Worm (Caenorhabditis elegans) whole organism, late embryonic: ENCODE measurements around the gene otpl-7.
A peak's percentile ranks its signal among the peaks of the same experiment; 100 is the strongest.
"Not testable (repeated sequence)": the region's sequence is repeated elsewhere in the genome, so short reads cannot be mapped to it uniquely, and the experiment has no call there.

Experiments used
- C38D4.7 ChIP-seq: fragments of 200-800 bp; sonication (Bioruptor generic); optimal IDR thresholded peaks from 2 replicates; lab custom pipeline; 2018; ENCODE audit warnings: mild to moderate bottlenecking, missing genetic modification characterization, moderate library complexity, missing compliant biosample characterization
- K02D7.2 ChIP-seq: sonication (generic microtip); optimal IDR thresholded peaks from 2 replicates; lab custom pipeline; 2017; ENCODE audit warnings: mild to moderate bottlenecking, missing genetic modification characterization, missing compliant biosample characterization
- Y22D7AL.16 ChIP-seq: sonication (generic microtip); optimal IDR thresholded peaks from 2 replicates; lab custom pipeline; 2016; ENCODE audit warnings: missing genetic modification characterization, missing compliant biosample characterization
- ceh-19 ChIP-seq: fragments of 200-800 bp; sonication (Bioruptor generic); optimal IDR thresholded peaks from 2 replicates; lab custom pipeline; 2018; ENCODE audit warnings: mild to moderate bottlenecking, missing genetic modification characterization, missing compliant biosample characterization
- ceh-2 ChIP-seq: sonication (generic microtip); optimal IDR thresholded peaks from 2 replicates; lab custom pipeline; 2016; ENCODE audit warnings: missing genotype, missing genetic modification characterization, missing compliant biosample characterization
- ceh-22 ChIP-seq: sonication (generic microtip); optimal IDR thresholded peaks from 2 replicates; lab custom pipeline; 2017; ENCODE audit warnings: missing biosample characterization, missing genetic modification characterization
- ceh-30 ChIP-seq: fragments of 150-350 bp; optimal IDR thresholded peaks from 2 replicates; lab custom pipeline; 2014; ENCODE audit warnings: missing biosample characterization, missing genetic modification characterization
- ceh-31 ChIP-seq: sonication (generic microtip); optimal IDR thresholded peaks from 2 replicates; lab custom pipeline; 2016; ENCODE audit warnings: missing genetic modification characterization, missing compliant biosample characterization
- ceh-34 ChIP-seq: sonication (generic microtip); optimal IDR thresholded peaks from 2 replicates; lab custom pipeline; 2016; ENCODE audit warnings: mild to moderate bottlenecking, missing genetic modification characterization, missing compliant biosample characterization
- ets-4 ChIP-seq: sonication (generic microtip); optimal IDR thresholded peaks from 2 replicates; lab custom pipeline; 2016; ENCODE audit warnings: missing genetic modification characterization, missing compliant biosample characterization
- eyg-1 ChIP-seq: sonication (generic microtip); optimal IDR thresholded peaks from 2 replicates; lab custom pipeline; 2016; ENCODE audit warnings: missing genotype, missing genetic modification characterization, missing compliant biosample characterization
- hlh-30 ChIP-seq: sonication (generic microtip); optimal IDR thresholded peaks from 2 replicates; lab custom pipeline; 2017; ENCODE audit warnings: antibody characterized with exemption, missing genetic modification characterization, missing compliant biosample characterization; ENCODE audit not compliant: insufficient read depth
- hlh-8 ChIP-seq: sonication (generic microtip); optimal IDR thresholded peaks from 2 replicates; lab custom pipeline; 2016; ENCODE audit warnings: missing genotype, missing genetic modification characterization, missing compliant biosample characterization
- lin-11 ChIP-seq: fragments of 200-800 bp; sonication (Bioruptor generic); optimal IDR thresholded peaks from 2 replicates; lab custom pipeline; 2018; ENCODE audit warnings: mild to moderate bottlenecking, missing genetic modification characterization, missing compliant biosample characterization
- mec-3 ChIP-seq: sonication (generic microtip); optimal IDR thresholded peaks from 2 replicates; lab custom pipeline; 2016; ENCODE audit warnings: borderline replicate concordance, missing genetic modification characterization, missing compliant biosample characterization
- nfya-1 ChIP-seq: sonication (generic microtip); optimal IDR thresholded peaks from 2 replicates; lab custom pipeline; 2017; ENCODE audit warnings: missing genetic modification characterization, mild to moderate bottlenecking, missing compliant biosample characterization, antibody characterized with exemption, moderate library complexity
- nhr-232 ChIP-seq: sonication (generic microtip); optimal IDR thresholded peaks from 2 replicates; lab custom pipeline; 2016; ENCODE audit warnings: missing genetic modification characterization, missing compliant biosample characterization
- odd-2 ChIP-seq: sonication (generic microtip); optimal IDR thresholded peaks from 2 replicates; lab custom pipeline; 2017; ENCODE audit warnings: antibody characterized with exemption, mild to moderate bottlenecking, missing genetic modification characterization, missing compliant biosample characterization
- pat-9 ChIP-seq: fragments of 200-800 bp; sonication (Bioruptor generic); optimal IDR thresholded peaks from 2 replicates; lab custom pipeline; 2018; ENCODE audit warnings: mild to moderate bottlenecking, missing genetic modification characterization, moderate library complexity, missing compliant biosample characterization
- pax-1 ChIP-seq: fragments of 150-350 bp; optimal IDR thresholded peaks from 2 replicates; lab custom pipeline; 2014; ENCODE audit warnings: missing biosample characterization, missing genetic modification characterization
- pha-2 ChIP-seq: sonication (generic microtip); optimal IDR thresholded peaks from 2 replicates; lab custom pipeline; 2017; ENCODE audit warnings: mild to moderate bottlenecking, missing genetic modification characterization, missing compliant biosample characterization
- pha-4 ChIP-seq: fragments of 150-350 bp; optimal IDR thresholded peaks from 2 replicates; lab custom pipeline; 2018; ENCODE audit warnings: missing biosample characterization, missing genetic modification reagents, missing genetic modification characterization
- pqm-1 ChIP-seq: sonication (generic microtip); optimal IDR thresholded peaks from 2 replicates; lab custom pipeline; 2016; ENCODE audit warnings: missing genetic modification characterization, missing compliant biosample characterization
- ref-2 ChIP-seq: sonication (generic microtip); optimal IDR thresholded peaks from 2 replicates; lab custom pipeline; 2016; ENCODE audit warnings: missing genetic modification characterization, missing compliant biosample characterization
- sox-2 ChIP-seq: fragments of 200-800 bp; sonication (Bioruptor generic); IDR thresholded peaks from 2 replicates; pipeline ENCODE4 v1.3.6; 2022; ENCODE audit warnings: missing genetic modification reagents, missing genetic modification characterization, missing compliant biosample characterization
- sox-4 ChIP-seq: sonication (generic microtip); optimal IDR thresholded peaks from 2 replicates; lab custom pipeline; 2017; ENCODE audit warnings: mild to moderate bottlenecking, missing genetic modification characterization, inconsistent platforms, missing compliant biosample characterization
- unc-3 ChIP-seq, 2 experiments: fragments of 200-800 bp in 1 of 2; sonication (Bioruptor generic) in 1 of 2; sonication (generic microtip) in 1 of 2; conservative IDR thresholded peaks in 1 of 2; optimal IDR thresholded peaks in 1 of 2; 2 replicates each; pipeline versions ENCODE4 v1.3.6 to Lab custom; 2016 to 2022; ENCODE audit warnings: missing compliant biosample characterization in 2 of 2, missing genetic modification characterization in 2 of 2, missing genetic modification reagents in 1 of 2
- unc-42 ChIP-seq: sonication (generic microtip); optimal IDR thresholded peaks from 2 replicates; lab custom pipeline; 2016; ENCODE audit warnings: missing genotype, missing genetic modification characterization, missing compliant biosample characterization
- unc-55 ChIP-seq: sonication (generic microtip); optimal IDR thresholded peaks from 2 replicates; lab custom pipeline; 2017; ENCODE audit warnings: missing biosample characterization, missing genetic modification reagents, missing genetic modification characterization
- zip-5 ChIP-seq: sonication (generic microtip); optimal IDR thresholded peaks from 2 replicates; lab custom pipeline; 2016; ENCODE audit warnings: missing genetic modification characterization, missing compliant biosample characterization

otpl-7 gene

DNA sequence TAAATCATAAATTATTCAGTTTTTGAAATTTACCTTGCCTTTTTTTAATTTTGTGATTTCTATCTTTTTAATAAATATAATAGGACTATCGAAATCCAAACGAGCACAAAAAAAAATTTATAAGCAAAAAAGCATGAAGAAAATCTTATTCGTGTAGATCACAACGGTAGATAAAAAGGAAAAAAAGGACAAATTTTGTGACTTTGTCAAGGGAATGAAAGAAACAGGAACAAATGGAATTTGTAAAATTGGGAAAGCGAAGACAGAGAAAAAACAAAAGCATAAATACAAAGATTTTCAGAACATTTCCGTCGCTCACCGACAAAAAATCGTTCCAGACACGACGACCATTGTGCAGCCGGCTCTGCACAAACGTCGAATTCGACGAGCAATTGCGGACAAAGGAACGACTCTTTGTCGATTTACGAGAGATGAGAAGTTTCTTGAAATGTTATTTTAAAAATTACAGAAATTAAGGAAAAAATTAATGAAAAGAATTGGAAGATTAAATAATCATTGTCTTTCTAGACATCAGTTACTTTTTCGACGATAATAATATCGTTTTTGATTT, 2.4 kb upstream of the otpl-7 start, which contains the start of gene F45F2.10:
TSS of gene F45F2.10 (minus strand) at position 51 of the 571 bp plus-strand sequence.
- no peak for TF ChIP-seq ceh-22 (tag; lab: Kevin White, UChicago)
- peak; percentile 12; the same call in 1 of the 2 replicates for TF ChIP-seq sox-2 (GFP tag; lab: Robert Waterston, UW)

ce11 chrV:8525774-8526173, 4.5 kb downstream of the otpl-7 start, which contains the start of gene otpl-6:
Gene otpl-6, plus strand, starts transcription at chrV:8526074.
- TF ChIP-seq pax-1: no peak
- no peak for TF ChIP-seq unc-3 (GFP tag; conservative IDR thresholded peaks at IDR 0.05; lab: Robert Waterston, UW)
- TF ChIP-seq unc-3 (tag; optimal IDR thresholded peaks at IDR 0.05; lab: Kevin White, UChicago): no peak

- no peak for TF ChIP-seq odd-2
- no peak for TF ChIP-seq ets-4 (tag; lab: Kevin White, UChicago)
- no peak for TF ChIP-seq hlh-30
- TF ChIP-seq ceh-19 (GFP tag; lab: Kevin White, UChicago): no peak
- TF ChIP-seq pat-9 (tag; lab: Kevin White, UChicago): no peak
- TF ChIP-seq pha-2: no peak
- TF ChIP-seq zip-5: no peak
- no peak for TF ChIP-seq unc-42
- TF ChIP-seq lin-11 (tag; lab: Kevin White, UChicago): no peak
- TF ChIP-seq eyg-1: no peak
- no peak for TF ChIP-seq pqm-1
- no peak for TF ChIP-seq sox-4 (tag; lab: Kevin White, UChicago)
- TF ChIP-seq ceh-2 (tag; lab: Kevin White, UChicago): no peak
Observed at ce11 chrV:8529219-8529618, 7.9 kb downstream of the otpl-7 start, which contains the start of gene otpl-5. Gene otpl-5, plus strand, starts transcription at chrV:8529519.

DNA sequence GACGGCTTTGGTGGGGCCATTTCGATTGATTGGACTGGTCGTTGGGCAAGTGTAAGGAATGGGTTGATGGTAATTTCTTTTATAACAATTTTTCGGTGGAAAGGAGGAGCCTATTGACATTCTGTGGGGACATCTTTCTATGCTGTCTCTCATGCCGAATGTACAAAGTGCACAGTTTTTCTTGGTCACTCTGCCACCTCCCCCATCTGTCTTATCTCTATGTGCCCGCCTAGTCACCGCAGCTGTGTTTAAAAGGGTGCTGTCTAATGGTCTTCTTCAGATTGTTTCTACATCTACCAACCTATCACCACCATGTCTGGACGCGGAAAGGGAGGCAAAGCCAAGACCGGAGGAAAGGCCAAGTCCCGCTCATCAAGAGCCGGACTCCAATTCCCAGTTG, 11.8 kb downstream of the otpl-7 start, which contains the start of the genes his-8 and his-7:
TSS of gene his-8 (minus strand) at position 20 of the 400 bp plus-strand sequence.
TSS of gene his-7 (plus strand) at position 313 of the 400 bp plus-strand sequence.
- TF ChIP-seq Y22D7AL.16; ceh-34; ceh-2 (tag; lab: Kevin White, UChicago): not testable (repeated sequence)

- TF ChIP-seq pha-4 (tag; lab: Kevin White, UChicago): no peak
- no peak for TF ChIP-seq mec-3 (tag; lab: Kevin White, UChicago)
- TF ChIP-seq ceh-30 (tag; lab: Kevin White, UChicago): no peak
- no peak for TF ChIP-seq ceh-34
- no peak for TF ChIP-seq K02D7.2 (tag; lab: Kevin White, UChicago)
- TF ChIP-seq unc-55 (GFP tag; lab: Kevin White, UChicago): no peak
- TF ChIP-seq, all 69 proteins: peak for 0
Observed at ce11 chrV:8533916-8534315, 12.6 kb downstream of the otpl-7 start.

DNA sequence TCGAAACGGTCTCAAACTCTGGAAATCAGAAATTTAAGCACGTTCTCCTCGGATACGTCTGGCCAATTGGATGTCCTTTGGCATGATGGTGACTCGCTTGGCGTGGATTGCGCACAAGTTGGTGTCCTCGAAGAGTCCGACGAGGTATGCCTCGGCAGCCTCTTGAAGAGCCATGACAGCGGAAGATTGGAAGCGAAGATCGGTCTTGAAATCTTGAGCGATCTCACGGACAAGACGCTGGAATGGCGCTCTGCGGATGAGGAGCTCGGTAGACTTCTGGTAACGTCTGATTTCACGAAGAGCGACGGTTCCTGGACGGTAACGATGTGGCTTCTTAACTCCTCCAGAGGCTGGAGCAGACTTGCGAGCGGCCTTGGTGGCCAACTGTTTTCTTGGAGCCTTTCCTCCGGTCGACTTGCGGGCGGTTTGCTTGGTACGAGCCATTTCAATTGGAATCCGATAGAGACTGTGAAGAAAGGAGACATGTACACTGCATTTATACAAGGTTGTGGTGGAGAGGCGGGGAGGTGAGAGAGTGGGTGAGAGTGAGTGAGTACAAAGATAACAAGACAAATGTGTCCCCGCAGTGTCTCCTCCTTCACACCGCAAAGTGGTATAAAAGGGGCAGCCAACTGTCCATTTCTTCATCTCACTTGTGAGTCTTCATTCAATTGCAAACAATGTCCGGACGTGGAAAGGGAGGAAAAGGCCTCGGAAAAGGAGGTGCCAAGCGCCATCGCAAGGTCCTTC, 13.4 kb downstream of the otpl-7 start, which contains the start of the genes his-6 and his-5:
TSS of gene his-6 (minus strand) at position 444 of the 750 bp plus-strand sequence.
TSS of gene his-5 (plus strand) at position 681 of the 750 bp plus-strand sequence.
- TF ChIP-seq unc-3 (GFP tag; conservative IDR thresholded peaks at IDR 0.05; lab: Robert Waterston, UW) (peak; percentile 61), sox-2 (GFP tag; lab: Robert Waterston, UW) (peak; percentile 30), ref-2 (peak; percentile 51), ceh-31 (tag; lab: Kevin White, UChicago) (peak; percentile 52)
- not testable (repeated sequence) for TF ChIP-seq unc-3 (tag; optimal IDR thresholded peaks at IDR 0.05; lab: Kevin White, UChicago)

DNA sequence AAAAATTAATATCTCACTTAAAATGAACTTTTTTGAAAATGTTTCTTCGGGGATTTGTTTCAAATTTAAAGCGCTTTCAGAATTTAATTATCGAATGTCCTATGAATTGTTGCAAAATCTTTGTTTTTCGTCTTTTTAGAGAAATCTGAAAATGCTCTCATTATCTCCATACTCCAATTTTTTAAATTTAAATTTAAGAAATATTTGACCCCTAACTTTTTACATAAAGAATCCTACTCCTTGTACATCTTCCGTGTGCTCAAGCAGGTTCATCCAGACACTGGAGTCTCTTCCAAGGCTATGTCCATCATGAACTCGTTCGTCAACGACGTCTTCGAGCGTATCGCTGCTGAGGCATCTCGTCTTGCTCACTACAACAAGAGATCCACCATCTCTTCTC, 14.9 kb downstream of the otpl-7 start, which contains the start of gene his-39:
TSS of gene his-39 (plus strand) at position 301 of the 400 bp plus-strand sequence.
- TF ChIP-seq C38D4.7 (GFP tag; lab: Kevin White, UChicago) (no peak), ceh-34 (no peak), nhr-232 (tag; lab: Kevin White, UChicago) (no peak), hlh-8 (tag; lab: Kevin White, UChicago) (no peak), pat-9 (tag; lab: Kevin White, UChicago) (no peak), nfya-1 (tag; lab: Kevin White, UChicago) (no peak), sox-2 (GFP tag; lab: Robert Waterston, UW) (no peak)
